Fruit fly (Drosophila melanogaster) ovary, adult (tissue): ENCODE results near the gene Dd.

Source experiments
- CG17801 ChIP-seq: fragments of 200-800 bp; optimal IDR thresholded peaks from 2 replicates; lab custom pipeline; 2019; ENCODE audit warnings: missing biosample characterization, mild to moderate bottlenecking, missing genetic modification characterization, moderate library complexity; ENCODE audit not compliant: partially characterized antibody

Dd gene

DNA sequence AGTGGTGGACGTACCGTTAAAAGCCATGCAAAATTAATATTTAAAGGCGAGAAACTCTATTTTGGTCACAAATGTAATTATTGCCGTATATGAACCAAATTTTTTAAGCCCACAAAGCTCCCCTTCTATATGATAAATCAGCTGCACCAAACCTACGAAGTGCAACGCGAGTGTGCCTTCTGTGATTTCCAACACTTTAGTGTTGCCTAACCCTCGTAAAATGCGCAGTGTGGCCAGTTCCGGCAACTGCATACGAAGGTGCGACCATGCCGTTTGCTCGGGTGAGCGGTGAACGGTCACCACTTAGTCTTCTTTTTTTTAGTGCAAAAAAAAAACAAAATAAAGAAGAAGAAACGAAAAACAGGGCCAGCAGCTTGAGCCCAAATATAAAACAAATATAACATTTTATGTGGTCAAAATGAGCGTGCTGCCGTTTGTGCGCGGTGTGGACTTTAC is 15.7 kb upstream of the Dd start, which contains the start of the genes tty and fliI:
tty (minus strand) TSS at position 201 of the 456 bp plus-strand sequence.
fliI (plus strand) TSS at position 266 of the 456 bp plus-strand sequence.
- TF ChIP-seq CG17801 (GFP tag; lab: Kevin White, UChicago), result peak; percentile 95

dm6 chrX:21338153-21338552 is 14.3 kb upstream of the Dd start:
- TF ChIP-seq CG17801 (GFP tag; lab: Kevin White, UChicago), result no peak

- no peak for TF ChIP-seq CG17801 (GFP tag; lab: Kevin White, UChicago)
Observed at dm6 chrX:21337057-21337456, 13.2 kb upstream of the Dd start.

dm6 chrX:21334522-21335104 is 10.8 kb upstream of the Dd start:
- no peak for TF ChIP-seq CG17801 (GFP tag; lab: Kevin White, UChicago)

DNA sequence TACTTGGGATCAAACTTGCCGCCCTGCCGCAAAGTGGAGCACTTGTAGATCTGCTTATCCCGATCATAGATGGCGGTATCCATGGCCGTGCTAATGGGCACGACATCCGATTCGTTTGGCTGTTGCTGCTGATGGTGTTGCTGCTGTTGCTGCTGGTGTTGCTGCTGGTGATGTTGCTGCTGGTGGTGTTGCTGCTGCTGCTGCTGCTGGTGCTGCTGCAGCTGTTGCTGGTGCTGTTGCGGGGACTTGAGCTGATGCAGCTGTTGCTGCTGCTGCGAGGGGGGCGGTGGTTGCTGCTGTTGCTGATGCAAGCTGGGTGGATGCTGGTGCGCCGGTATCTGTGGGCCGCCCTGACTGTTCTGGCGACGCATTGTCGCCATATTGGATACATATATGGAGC is 9.3 kb upstream of the Dd start:
- TF ChIP-seq CG17801 (GFP tag; lab: Kevin White, UChicago), result no peak

DNA sequence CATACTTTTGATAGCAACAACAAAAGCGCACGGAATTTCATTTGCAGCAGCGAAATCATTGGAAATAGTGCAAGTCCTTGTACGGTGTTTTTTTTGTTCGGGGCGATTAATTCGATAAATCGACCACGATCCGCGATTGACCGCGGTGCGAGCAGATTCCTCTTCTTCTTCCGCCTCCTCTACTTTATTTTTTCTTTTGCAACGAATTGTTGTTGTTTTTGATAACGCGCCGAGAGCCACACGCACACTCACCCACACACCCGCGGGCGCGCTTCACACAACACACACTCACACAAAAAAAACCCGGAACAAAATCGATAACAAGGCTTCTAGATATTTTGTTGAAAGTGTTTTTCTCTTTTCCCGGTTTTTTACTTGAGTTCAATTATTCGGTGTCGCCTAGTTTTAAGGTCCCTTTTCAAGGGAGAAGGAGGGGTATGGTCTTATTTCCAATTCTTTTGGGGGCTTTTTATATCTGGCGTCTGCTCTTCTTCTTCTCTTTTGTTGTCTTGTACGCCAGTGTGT is 576 bp downstream of the Dd start:
- TF ChIP-seq CG17801 (GFP tag; lab: Kevin White, UChicago), result no peak

- TF ChIP-seq CG17801 (GFP tag; lab: Kevin White, UChicago), result peak; percentile 59
Observed at dm6 chrX:21322289-21322981, 1.4 kb downstream of the Dd start.

DNA sequence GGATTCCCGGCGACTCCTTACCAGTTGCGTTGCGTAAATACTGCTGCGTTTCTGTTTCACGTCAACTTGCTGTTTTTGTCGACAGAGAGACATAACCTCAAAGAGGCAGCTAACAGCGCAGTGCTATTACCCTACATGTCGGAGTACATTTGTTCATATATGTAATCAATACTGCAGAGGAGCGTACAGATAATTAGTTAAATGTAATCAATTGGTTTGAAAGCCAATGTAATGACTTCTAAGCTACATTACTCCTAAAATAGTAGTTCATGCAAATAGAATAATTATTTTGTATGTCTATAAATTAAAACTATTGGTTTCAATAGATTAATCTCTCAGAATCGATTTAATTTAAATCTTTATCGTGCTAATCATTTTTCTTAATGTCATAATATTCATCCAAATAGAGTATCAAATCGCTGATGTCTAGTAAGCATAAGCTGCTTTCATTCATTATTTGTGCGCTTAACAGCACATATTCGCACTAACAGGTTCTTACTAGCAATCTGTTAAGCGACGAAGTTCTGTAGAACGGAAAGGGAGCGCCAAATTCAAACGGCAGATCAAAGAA is 4.5 kb downstream of the Dd start, which contains the start of the genes SLIRP1 and anox:
SLIRP1 (minus strand) TSS at position 95 of the 571 bp plus-strand sequence.
anox (minus strand) TSS at position 95 of the 571 bp plus-strand sequence.
- TF ChIP-seq CG17801 (GFP tag; lab: Kevin White, UChicago), result peak; percentile 82

DNA sequence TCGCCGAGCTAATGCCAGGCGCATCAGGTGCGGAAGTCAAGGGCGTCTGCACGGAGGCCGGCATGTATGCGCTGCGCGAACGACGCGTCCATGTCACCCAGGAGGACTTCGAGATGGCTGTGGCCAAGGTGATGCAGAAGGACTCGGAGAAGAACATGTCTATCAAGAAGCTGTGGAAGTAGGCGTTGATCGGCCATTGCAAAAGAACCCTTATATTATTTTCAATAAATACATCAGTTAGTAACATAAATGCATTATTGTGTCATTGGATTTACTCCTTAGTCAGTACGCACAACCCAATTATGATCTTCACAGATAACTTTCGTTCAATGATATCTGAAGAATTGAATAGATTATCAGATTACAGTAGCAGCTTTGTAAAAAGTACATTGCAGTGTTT is 6.4 kb downstream of the Dd start, which contains the start of gene CG1801:
CG1801 (minus strand) TSS at position 101 of the 400 bp plus-strand sequence.
- no peak for TF ChIP-seq CG17801 (GFP tag; lab: Kevin White, UChicago)

- peak; percentile 6 for TF ChIP-seq CG17801 (GFP tag; lab: Kevin White, UChicago)
Observed at dm6 chrX:21315852-21316251, 8.0 kb downstream of the Dd start, which contains the start of gene Rpt6. TSS of gene Rpt6 (plus strand) at chrX:21316052.

dm6 chrX:21306485-21307142 is 17.2 kb downstream of the Dd start, which contains the start of gene Abca3:
TSS of gene Abca3 (minus strand) at chrX:21306665.
- peak; percentile 82 for TF ChIP-seq CG17801 (GFP tag; lab: Kevin White, UChicago)

- no peak for TF ChIP-seq CG17801 (GFP tag; lab: Kevin White, UChicago)
Observed at dm6 chrX:21285001-21285400, 38.8 kb downstream of the Dd start, which contains the start of gene CG1494. TSS of gene CG1494 (plus strand) at chrX:21285301.

dm6 chrX:21282035-21282434 is 41.8 kb downstream of the Dd start:
- TF ChIP-seq CG17801 (GFP tag; lab: Kevin White, UChicago), result no peak
